Worm (Caenorhabditis elegans): ENCODE measurements around the gene scyl-1.

DNA sequence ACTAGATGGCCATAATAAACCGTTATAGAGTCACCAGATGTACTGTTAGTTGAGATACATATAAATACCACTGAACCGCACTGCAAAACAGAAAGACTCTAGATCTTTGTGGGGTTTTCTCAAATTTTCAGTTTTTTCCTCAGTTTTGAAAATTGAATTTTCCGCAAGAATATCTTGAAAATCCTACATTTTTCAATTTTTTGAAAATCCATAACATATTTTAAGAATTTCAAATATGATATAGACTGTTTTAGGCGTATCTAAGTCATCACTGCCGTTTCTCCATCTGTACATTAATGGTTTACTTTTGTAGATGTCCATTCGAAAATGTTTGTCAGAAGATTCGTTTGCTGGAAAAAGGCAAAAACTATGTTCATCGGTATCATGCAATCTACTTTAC, 20.3 kb upstream of the scyl-1 start, which contains the start of gene F42E8.1:
- TF ChIP-seq unc-62 (GFP tag; optimal IDR thresholded peaks at IDR 0.05 in 1 of 2), result no peak
- TF ChIP-seq unc-62 (tag; optimal IDR thresholded peaks at IDR 0.05), result no peak
- no peak for TF ChIP-seq nhr-10 (tag; optimal IDR thresholded peaks at IDR 0.05)
- TF ChIP-seq nhr-25 (tag; optimal IDR thresholded peaks at IDR 0.05; ENCODE audit: borderline replicate concordance, insufficient read depth), result no peak
- no peak for TF ChIP-seq gei-8 (GFP tag; optimal IDR thresholded peaks at IDR 0.05)
- TF ChIP-seq daf-12 (tag; optimal IDR thresholded peaks at IDR 0.05), result no peak
- TF ChIP-seq mep-1 (tag; optimal IDR thresholded peaks at IDR 0.05), result no peak
- TF ChIP-seq ama-1 (optimal IDR thresholded peaks at IDR 0.05), result no peak
- no peak for TF ChIP-seq snpc-4 (tag; optimal IDR thresholded peaks at IDR 0.05)
- TF ChIP-seq ceh-82 (tag; optimal IDR thresholded peaks at IDR 0.05), result no peak
- TF ChIP-seq fkh-10 (GFP tag; optimal IDR thresholded peaks at IDR 0.05), result no peak
- no peak for TF ChIP-seq ceh-28 (tag; optimal IDR thresholded peaks at IDR 0.05)
- TF ChIP-seq nhr-41 (GFP tag; IDR thresholded peaks at IDR 0.05), result no peak
- TF ChIP-seq hlh-11 (tag; optimal IDR thresholded peaks at IDR 0.05), result no peak
- no peak for TF ChIP-seq mxl-2 (GFP tag; conservative IDR thresholded peaks at IDR 0.05)

All from whole organism, L4 larva.